Fruit fly (Drosophila melanogaster): ENCODE measurements around the gene Hipk.
A peak's percentile ranks its signal among the peaks of the same experiment; 100 is the strongest.

Gene Hipk

DNA sequence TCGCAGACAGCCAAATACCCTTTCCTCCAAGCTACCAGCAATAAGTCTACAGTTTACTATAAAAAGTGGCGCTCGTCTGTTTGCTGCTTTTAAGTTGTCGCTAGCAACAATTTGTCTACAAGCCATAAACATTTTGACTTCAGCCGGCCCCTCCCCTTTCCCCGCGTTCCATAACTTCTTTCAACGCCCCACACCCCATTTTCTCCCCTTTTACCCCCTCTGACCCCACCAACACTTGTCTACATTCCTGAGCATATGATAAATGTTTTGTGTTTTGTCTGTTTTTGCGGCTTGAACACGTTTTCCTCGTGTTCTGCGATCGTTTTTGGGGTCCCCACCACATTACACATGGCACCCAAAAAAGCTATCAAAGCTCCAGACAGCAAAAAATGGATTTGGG lies 29.2 kb upstream of the Hipk start (continued):
- no peak for TF ChIP-seq psq (GFP tag; optimal IDR thresholded peaks at IDR 0.05)
- no peak for TF ChIP-seq CG10431 (GFP tag; optimal IDR thresholded peaks at IDR 0.05)
- TF ChIP-seq HHEX (GFP tag; optimal IDR thresholded peaks at IDR 0.05) = no peak
- no peak for TF ChIP-seq CG2199 (GFP tag; IDR thresholded peaks at IDR 0.05)
- TF ChIP-seq CG14667 (GFP tag; IDR thresholded peaks at IDR 0.05) = no peak
- TF ChIP-seq cwo (GFP tag; optimal IDR thresholded peaks at IDR 0.05) = peak; percentile 41
- no peak for TF ChIP-seq HLHmδ (GFP tag; optimal IDR thresholded peaks at IDR 0.05)
- TF ChIP-seq Ravus (GFP tag; IDR thresholded peaks at IDR 0.05) = no peak
- TF ChIP-seq CG11456 (GFP tag; IDR thresholded peaks at IDR 0.05) = no peak
- TF ChIP-seq CG34422 (GFP tag; IDR thresholded peaks at IDR 0.05) = no peak
- TF ChIP-seq Antp (GFP tag; optimal IDR thresholded peaks at IDR 0.05) = no peak
- no peak for TF ChIP-seq Six4 (GFP tag; optimal IDR thresholded peaks at IDR 0.05)
- TF ChIP-seq zen (tag; optimal IDR thresholded peaks at IDR 0.05) = no peak
- no peak for TF ChIP-seq salm (tag; optimal IDR thresholded peaks at IDR 0.05)
- TF ChIP-seq pzg (GFP tag; optimal IDR thresholded peaks at IDR 0.05) = no peak

DNA sequence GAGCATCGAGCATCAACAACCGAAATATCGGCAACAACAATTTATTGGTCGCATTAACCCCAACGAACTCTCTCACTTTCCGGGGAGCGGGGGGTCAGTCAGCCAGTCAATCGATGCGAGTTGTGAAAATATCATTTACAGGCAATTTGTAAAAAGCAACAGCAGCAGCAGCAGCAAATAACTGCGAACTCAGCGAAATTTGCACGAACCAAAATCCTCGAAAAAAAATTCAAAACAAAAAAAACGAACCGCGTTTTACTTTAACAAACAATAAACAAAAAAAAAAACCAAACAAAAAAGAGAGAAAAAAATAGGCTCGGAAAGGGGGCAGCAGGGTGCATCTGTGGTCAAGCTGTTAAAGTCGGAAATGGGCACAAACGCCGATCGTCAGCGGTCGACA lies 27.2 kb upstream of the Hipk start:
- TF ChIP-seq CG12659 (GFP tag; optimal IDR thresholded peaks at IDR 0.05) (no peak), bbx (GFP tag; IDR thresholded peaks at IDR 0.05; ENCODE audit: partially characterized antibody) (0 out of 2 replicates have a peak, but pooled peaks have one; percentile 15)

DNA sequence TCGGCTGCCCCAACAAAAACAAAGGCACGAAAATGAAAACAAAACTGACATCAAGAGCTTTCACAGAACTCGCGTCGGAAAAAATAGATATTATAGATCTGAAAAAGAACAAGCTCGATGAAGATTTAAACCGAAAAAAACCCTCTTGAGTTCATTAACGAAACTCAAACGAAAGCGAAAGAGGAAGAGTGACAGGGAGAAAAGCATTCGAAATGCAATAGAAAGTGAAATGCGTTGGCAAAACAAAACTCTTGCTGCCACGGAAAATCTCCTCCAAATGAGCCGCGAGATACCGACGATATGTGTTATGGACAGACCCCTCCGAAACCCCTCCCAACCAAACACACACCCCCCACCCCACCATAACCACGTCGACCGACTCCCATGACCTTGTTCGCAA lies 26.3 kb upstream of the Hipk start:
- TF ChIP-seq CG11696 (GFP tag; IDR thresholded peaks at IDR 0.05) (no peak), CG12071 (GFP tag; optimal IDR thresholded peaks at IDR 0.05) (no peak), CG16863 (GFP tag; optimal IDR thresholded peaks at IDR 0.05) (no peak), Blimp-1 (GFP tag; optimal IDR thresholded peaks at IDR 0.05) (peak; percentile 91), crol (GFP tag; IDR thresholded peaks at IDR 0.05) (peak; percentile 40; the same call in 1 of the 2 replicates), CG4282 (GFP tag; optimal IDR thresholded peaks at IDR 0.05) (no peak), twi (tag; optimal IDR thresholded peaks at IDR 0.05) (no peak), CG15696 (tag; optimal IDR thresholded peaks at IDR 0.05) (no peak), CG3407 (GFP tag; optimal IDR thresholded peaks at IDR 0.05) (no peak), org-1 (GFP tag; optimal IDR thresholded peaks at IDR 0.05) (no peak), CG12219 (GFP tag; optimal IDR thresholded peaks at IDR 0.05) (no peak)

DNA sequence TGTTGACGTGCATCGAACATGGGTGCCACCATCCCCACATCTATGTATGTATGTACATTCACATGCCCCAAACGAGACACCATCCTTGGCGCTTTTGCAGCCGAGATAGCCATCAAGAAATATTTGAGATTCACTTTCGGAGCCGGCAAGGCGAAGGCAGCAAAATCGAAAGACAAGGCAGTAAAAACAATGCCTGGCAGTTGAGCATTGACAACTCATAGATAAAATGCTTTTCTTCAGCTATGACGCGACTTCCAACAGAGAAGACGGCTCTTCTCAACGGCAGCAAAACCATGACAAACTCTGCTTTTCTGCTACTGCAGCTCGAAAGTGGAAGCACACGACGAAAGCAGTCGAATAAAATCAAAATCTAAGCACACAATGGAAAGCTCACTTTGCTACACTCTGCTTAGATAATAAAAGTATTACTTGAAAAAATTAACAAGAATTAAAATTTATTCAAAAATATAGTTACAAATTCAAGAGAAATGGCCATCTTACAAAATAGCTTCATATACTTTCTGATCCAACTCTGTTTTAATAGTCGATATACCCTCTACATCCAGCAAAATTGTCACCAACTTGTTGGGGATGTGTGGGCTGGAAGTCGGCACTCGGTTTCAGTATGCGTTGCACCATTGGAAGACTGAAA lies 25.8 kb upstream of the Hipk start:
- TF ChIP-seq ken (GFP tag; IDR thresholded peaks at IDR 0.05) (peak; percentile 77), pnt (GFP tag; optimal IDR thresholded peaks at IDR 0.05) (no peak), CG1603 (tag; optimal IDR thresholded peaks at IDR 0.05) (peak; percentile 3), Xbp1 (GFP tag; optimal IDR thresholded peaks at IDR 0.05) (peak; percentile 6), esg (GFP tag; conservative IDR thresholded peaks at IDR 0.05) (peak; percentile 55), CG9876 (GFP tag; optimal IDR thresholded peaks at IDR 0.05) (no peak), NFAT (GFP tag; IDR thresholded peaks at IDR 0.05) (no peak), lbe (GFP tag; optimal IDR thresholded peaks at IDR 0.05) (no peak), da (GFP tag; optimal IDR thresholded peaks at IDR 0.05) (no peak), Dip3 (GFP tag; optimal IDR thresholded peaks at IDR 0.05) (no peak), Rfx (GFP tag; IDR thresholded peaks at IDR 0.05) (no peak), CG17612 (GFP tag; IDR thresholded peaks at IDR 0.05) (no peak), trh (GFP tag; optimal IDR thresholded peaks at IDR 0.05) (no peak), Med (GFP tag) (no peak), CG17802 (tag; optimal IDR thresholded peaks at IDR 0.05) (peak; percentile 19), CG11085 (GFP tag; IDR thresholded peaks at IDR 0.05) (no peak), BtbVII (GFP tag; optimal IDR thresholded peaks at IDR 0.05) (no peak), Poxn (GFP tag; IDR thresholded peaks at IDR 0.05) (no peak), Lpt (GFP tag; optimal IDR thresholded peaks at IDR 0.05) (no peak), psq (GFP tag; optimal IDR thresholded peaks at IDR 0.05) (no peak), unpg (GFP tag; optimal IDR thresholded peaks at IDR 0.05) (peak; percentile 11)

All from whole organism, embryonic.